Fruit fly (Drosophila melanogaster) whole organism, prepupa: ENCODE measurements around the gene zye.

Experiments
- CG11902 ChIP-seq: fragments of 200-800 bp; sonication (Bioruptor generic); optimal IDR thresholded peaks from 3 replicates; lab custom pipeline; 2016; ENCODE audit warnings: missing biosample characterization, missing genetic modification characterization
- CG16779 ChIP-seq: fragments of 200-800 bp; sonication (Bioruptor generic); optimal IDR thresholded peaks from 3 replicates; lab custom pipeline; 2017; ENCODE audit warnings: missing biosample characterization, mild to moderate bottlenecking, missing genetic modification characterization
- CG31627 ChIP-seq: fragments of 200-800 bp; sonication (Bioruptor generic); optimal IDR thresholded peaks from 3 replicates; lab custom pipeline; 2016; ENCODE audit warnings: missing biosample characterization, missing genetic modification characterization
- CG9139 ChIP-seq: fragments of 200-800 bp; sonication (Bioruptor generic); optimal IDR thresholded peaks from 3 replicates; lab custom pipeline; 2017; ENCODE audit warnings: missing biosample characterization, mild to moderate bottlenecking, missing genetic modification characterization
- Hr39 ChIP-seq: fragments of 200-800 bp; sonication (Bioruptor generic); optimal IDR thresholded peaks from 2 replicates; lab custom pipeline; 2016; ENCODE audit warnings: missing biosample characterization, missing genetic modification characterization
- Hr4 ChIP-seq: fragments of 200-800 bp; sonication (Bioruptor generic); optimal IDR thresholded peaks from 3 replicates; lab custom pipeline; 2016; ENCODE audit warnings: missing biosample characterization, missing genetic modification characterization
- OdsH ChIP-seq: fragments of 200-800 bp; sonication (Bioruptor generic); optimal IDR thresholded peaks from 3 replicates; lab custom pipeline; 2016; ENCODE audit warnings: missing biosample characterization, missing genetic modification characterization
- Sox15 ChIP-seq: fragments of 200-800 bp; sonication (Bioruptor generic); optimal IDR thresholded peaks from 3 replicates; lab custom pipeline; 2016; ENCODE audit warnings: missing biosample characterization, missing genetic modification characterization
- acj6 ChIP-seq: fragments of 200-800 bp; sonication (Bioruptor generic); optimal IDR thresholded peaks from 3 replicates; lab custom pipeline; 2016; ENCODE audit warnings: missing biosample characterization, missing genetic modification characterization
- cyc ChIP-seq: fragments of 200-800 bp; sonication (Bioruptor generic); optimal IDR thresholded peaks from 3 replicates; lab custom pipeline; 2016; ENCODE audit warnings: missing biosample characterization, missing genetic modification characterization
- eg ChIP-seq: fragments of 200-800 bp; sonication (Bioruptor generic); IDR thresholded peaks from 3 replicates; pipeline ENCODE4 v1.3.6; 2022; ENCODE audit warnings: missing biosample characterization, missing genetic modification characterization
- fd85E ChIP-seq: fragments of 200-800 bp; sonication (Bioruptor generic); optimal IDR thresholded peaks from 3 replicates; lab custom pipeline; 2016; ENCODE audit warnings: missing biosample characterization, missing genetic modification characterization

DNA sequence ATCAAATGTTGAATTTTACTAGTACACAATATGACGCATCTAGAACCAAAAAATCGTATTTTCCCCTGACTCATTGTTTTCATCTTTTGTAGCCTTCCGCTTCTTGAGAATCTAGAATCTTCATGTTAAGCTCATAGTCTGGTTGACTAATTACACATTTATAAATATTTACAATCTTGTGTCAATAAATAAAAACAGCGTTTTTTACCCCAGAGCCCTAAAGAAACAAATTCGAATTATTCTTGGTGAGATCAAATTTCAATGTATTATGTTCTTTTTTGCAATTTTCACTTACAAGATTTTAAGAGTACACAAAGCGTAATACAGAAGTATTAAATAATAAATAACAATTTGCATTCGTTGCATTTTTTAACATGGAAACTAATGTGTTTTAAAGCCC is 17.4 kb upstream of the zye start:
- no peak for TF ChIP-seq eg (GFP tag; lab: Robert Waterston, UW)
- TF ChIP-seq Hr4 (GFP tag; lab: Kevin White, UChicago): no peak
- TF ChIP-seq fd85E: no peak
- no peak for TF ChIP-seq cyc (GFP tag; lab: Kevin White, UChicago)
- TF ChIP-seq CG9139 (GFP tag; lab: Kevin White, UChicago): no peak
- TF ChIP-seq CG16779 (tag; lab: Kevin White, UChicago): no peak
- TF ChIP-seq CG11902 (GFP tag; lab: Kevin White, UChicago): no peak
- TF ChIP-seq acj6: no peak
- no peak for TF ChIP-seq CG31627 (GFP tag; lab: Kevin White, UChicago)
- no peak for TF ChIP-seq Hr39 (GFP tag; lab: Kevin White, UChicago)
- TF ChIP-seq Sox15: no peak
- no peak for TF ChIP-seq OdsH (GFP tag; lab: Kevin White, UChicago)
